Worm (Caenorhabditis elegans): ENCODE results near the gene H40L08.3.

- TF ChIP-seq tra-4 (tag; optimal IDR thresholded peaks at IDR 0.05) (no peak), ama-1 (optimal IDR thresholded peaks at IDR 0.05) (no peak), sea-1 (GFP tag; conservative IDR thresholded peaks at IDR 0.05) (no peak), ets-7 (tag; optimal IDR thresholded peaks at IDR 0.05) (no peak), B0310.2 (tag; optimal IDR thresholded peaks at IDR 0.05) (no peak), scrt-1 (GFP tag; IDR thresholded peaks at IDR 0.05) (no peak), ceh-36 (tag; optimal IDR thresholded peaks at IDR 0.05) (no peak), flt-1 (GFP tag; IDR thresholded peaks at IDR 0.05) (no peak), hmbx-1 (tag; optimal IDR thresholded peaks at IDR 0.05) (no peak)
These were observed 8.5 kb upstream of the H40L08.3 start, which contains the start of gene F09B12.5 for ce11 chrX:15084395-15084794.

All from whole organism, early embryonic.